Fruit fly (Drosophila melanogaster) whole organism, adult: Measurements from ENCODE around the gene Tektin-A.

ENCODE experiments used
- CG11617 ChIP-seq: fragments of 200-800 bp; sonication (Bioruptor generic); optimal IDR thresholded peaks from 2 replicates; lab custom pipeline; 2017; ENCODE audit warnings: mild to moderate bottlenecking, missing biosample characterization, missing genetic modification reagents, missing genetic modification characterization
- CG12768 ChIP-seq: fragments of 200-800 bp; sonication (Bioruptor generic); optimal IDR thresholded peaks from 2 replicates; lab custom pipeline; 2017; ENCODE audit warnings: missing biosample characterization, missing genetic modification characterization, mild to moderate bottlenecking, moderate library complexity, missing genetic modification reagents
- CG14711 ChIP-seq: fragments of 200-800 bp; sonication (Bioruptor generic); optimal IDR thresholded peaks from 2 replicates; lab custom pipeline; 2018; ENCODE audit warnings: missing biosample characterization, mild to moderate bottlenecking, missing genetic modification characterization, moderate library complexity
- CG1620 ChIP-seq: fragments of 200-800 bp; sonication (Bioruptor generic); optimal IDR thresholded peaks from 2 replicates; lab custom pipeline; 2016; ENCODE audit warnings: missing biosample characterization, missing genetic modification characterization
- CG33017 ChIP-seq: fragments of 200-800 bp; sonication (Bioruptor generic); optimal IDR thresholded peaks from 2 replicates; lab custom pipeline; 2018; ENCODE audit warnings: missing biosample characterization, mild to moderate bottlenecking, missing genetic modification characterization, moderate library complexity
- CG5204 ChIP-seq: fragments of 200-800 bp; sonication (Bioruptor generic); optimal IDR thresholded peaks from 2 replicates; lab custom pipeline; 2016; ENCODE audit warnings: missing biosample characterization, missing genetic modification characterization
- CG7045 ChIP-seq: fragments of 200-800 bp; sonication (Bioruptor generic); optimal IDR thresholded peaks from 2 replicates; lab custom pipeline; 2017; ENCODE audit warnings: missing biosample characterization, mild to moderate bottlenecking, missing genetic modification characterization
- CG7101 ChIP-seq: fragments of 200-800 bp; sonication (Bioruptor generic); optimal IDR thresholded peaks from 2 replicates; lab custom pipeline; 2018; ENCODE audit warnings: missing biosample characterization, mild to moderate bottlenecking, missing genetic modification characterization, moderate library complexity
- Clk ChIP-seq: fragments of 200-800 bp; sonication (Bioruptor generic); optimal IDR thresholded peaks from 2 replicates; lab custom pipeline; 2017; ENCODE audit warnings: missing biosample characterization, missing genetic modification characterization
- Crg-1 ChIP-seq: fragments of 200-800 bp; sonication (Bioruptor generic); optimal IDR thresholded peaks from 2 replicates; lab custom pipeline; 2016; ENCODE audit warnings: missing biosample characterization, missing genetic modification characterization
- Hr96 ChIP-seq: fragments of 200-800 bp; sonication (Bioruptor generic); optimal IDR thresholded peaks from 2 replicates; lab custom pipeline; 2016; ENCODE audit warnings: missing biosample characterization, missing genetic modification characterization
- Mnt ChIP-seq: fragments of 200-800 bp; sonication (Bioruptor generic); optimal IDR thresholded peaks from 2 replicates; lab custom pipeline; 2016; ENCODE audit warnings: missing biosample characterization, mild to moderate bottlenecking, missing genetic modification characterization
- bab1 ChIP-seq: fragments of 200-800 bp; sonication (Bioruptor generic); optimal IDR thresholded peaks from 3 replicates; lab custom pipeline; 2019; ENCODE audit warnings: missing biosample characterization, mild to moderate bottlenecking, missing genetic modification characterization, moderate library complexity
- cic ChIP-seq: fragments of 200-800 bp; sonication (Bioruptor generic); optimal IDR thresholded peaks from 2 replicates; lab custom pipeline; 2017; ENCODE audit warnings: missing biosample characterization, mild to moderate bottlenecking, missing genetic modification characterization, moderate library complexity
- cnc ChIP-seq, 2 experiments: fragments of >200 bp; optimal IDR thresholded peaks; 2 replicates each; lab custom pipeline; 2017
- kay ChIP-seq: fragments of 200-800 bp; sonication (Bioruptor generic); peaks from one replicate; lab custom pipeline; 2016; ENCODE audit warnings: missing biosample characterization, missing genetic modification characterization, borderline replicate concordance
- ovo ChIP-seq: fragments of 200-800 bp; sonication (Bioruptor generic); optimal IDR thresholded peaks from 2 replicates; lab custom pipeline; 2016; ENCODE audit warnings: missing biosample characterization, missing genetic modification characterization
- pad ChIP-seq: fragments of 200-800 bp; sonication (Bioruptor generic); optimal IDR thresholded peaks from 3 replicates; lab custom pipeline; 2017; ENCODE audit warnings: missing biosample characterization, missing genetic modification characterization, mild to moderate bottlenecking, moderate library complexity, missing genetic modification reagents
- tj ChIP-seq: fragments of 200-800 bp; sonication (Bioruptor generic); optimal IDR thresholded peaks from 3 replicates; lab custom pipeline; 2017; ENCODE audit warnings: missing biosample characterization, mild to moderate bottlenecking, missing genetic modification characterization, moderate library complexity
- toe ChIP-seq: fragments of 200-800 bp; sonication (Bioruptor generic); optimal IDR thresholded peaks from 2 replicates; lab custom pipeline; 2016; ENCODE audit warnings: missing biosample characterization, missing genetic modification characterization

Gene Tektin-A

DNA sequence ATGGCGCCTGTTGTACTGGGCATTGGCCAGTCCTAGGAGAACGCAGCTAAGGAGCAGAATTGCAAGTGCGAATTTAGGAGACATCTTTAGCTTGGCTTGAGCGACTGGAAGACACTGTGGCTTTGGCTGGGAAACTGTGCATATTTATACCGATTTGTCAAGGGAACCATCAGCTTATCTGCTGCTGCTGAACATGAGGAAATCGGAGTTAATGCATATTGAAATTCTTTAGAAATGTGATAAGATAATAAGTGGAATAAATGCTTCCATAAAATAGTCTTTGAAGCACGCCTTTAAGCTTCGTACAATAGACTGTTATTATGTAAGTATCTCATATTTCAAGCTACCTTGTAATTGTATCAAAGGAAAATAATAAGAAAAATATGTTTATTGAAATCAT is 29.2 kb downstream of the Tektin-A start, which contains the start of gene CG44475:
Gene CG44475, minus strand, starts transcription at position 101 of the 400 bp plus-strand sequence.
- TF ChIP-seq kay (GFP tag; lab: Kevin White, UChicago) (no peak), ovo (no peak), pad (GFP tag; lab: Kevin White, UChicago) (no peak)

DNA sequence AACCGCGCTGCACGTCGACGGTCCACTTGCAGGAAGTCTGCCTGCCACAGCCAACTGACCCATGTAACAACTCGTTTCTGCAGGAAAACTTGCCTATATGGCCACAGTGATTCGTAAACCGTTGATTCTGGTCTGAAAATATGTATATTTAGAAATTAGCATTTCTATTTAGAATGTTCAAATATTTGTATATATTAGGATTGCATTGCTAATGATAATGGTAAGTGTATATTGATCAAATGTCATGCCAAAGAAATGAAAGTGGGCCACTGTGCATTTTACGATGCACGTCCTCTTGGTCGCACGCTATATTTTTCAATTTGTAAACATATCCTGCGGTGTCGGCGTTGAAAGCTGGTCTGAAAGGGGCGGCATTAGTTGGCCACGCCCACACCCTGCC is 32.3 kb downstream of the Tektin-A start:
- TF ChIP-seq CG7101 (tag; lab: Kevin White, UChicago) (no peak), CG7045 (GFP tag; lab: Kevin White, UChicago) (no peak), Hr96 (GFP tag; lab: Kevin White, UChicago) (no peak), pad (GFP tag; lab: Kevin White, UChicago) (no peak), cic (GFP tag; lab: Kevin White, UChicago) (no peak), CG1620 (no peak), Mnt (GFP tag; lab: Kevin White, UChicago) (no peak), Crg-1 (GFP tag; lab: Kevin White, UChicago) (no peak), cnc (optimal IDR thresholded peaks at IDR 0.05; lab: Kevin White, UChicago) (no peak), ovo (no peak), CG12768 (GFP tag; lab: Kevin White, UChicago) (no peak), Clk (no peak), CG33017 (no peak), toe (GFP tag; lab: Kevin White, UChicago) (no peak), kay (GFP tag; lab: Kevin White, UChicago) (no peak), CG11617 (GFP tag; lab: Kevin White, UChicago) (no peak), tj (no peak), CG5204 (GFP tag; lab: Kevin White, UChicago) (no peak)

- no peak for TF ChIP-seq Crg-1 (GFP tag; lab: Kevin White, UChicago)
- no peak for TF ChIP-seq CG14711
- TF ChIP-seq kay (GFP tag; lab: Kevin White, UChicago): peak; percentile 33
Measured at dm6 chr2L:15893711-15894110, 39.8 kb downstream of the Tektin-A start, which contains the start of gene Tep1. Gene Tep1, minus strand, starts transcription at chr2L:15893811.

- TF ChIP-seq Mnt (GFP tag; lab: Kevin White, UChicago): no peak
- TF ChIP-seq CG1620: no peak
- no peak for TF ChIP-seq CG7045 (GFP tag; lab: Kevin White, UChicago)
- no peak for TF ChIP-seq CG33017
- TF ChIP-seq toe (GFP tag; lab: Kevin White, UChicago): no peak
- no peak for TF ChIP-seq Hr96 (GFP tag; lab: Kevin White, UChicago)
- no peak for TF ChIP-seq CG11617 (GFP tag; lab: Kevin White, UChicago)
- no peak for TF ChIP-seq CG12768 (GFP tag; lab: Kevin White, UChicago)
- no peak for TF ChIP-seq ovo
- TF ChIP-seq tj: no peak
- TF ChIP-seq Crg-1 (GFP tag; lab: Kevin White, UChicago): no peak
- no peak for TF ChIP-seq pad (GFP tag; lab: Kevin White, UChicago)
- no peak for TF ChIP-seq CG5204 (GFP tag; lab: Kevin White, UChicago)
- no peak for TF ChIP-seq kay (GFP tag; lab: Kevin White, UChicago)
- no peak for TF ChIP-seq cnc (optimal IDR thresholded peaks at IDR 0.05; lab: Kevin White, UChicago)
- TF ChIP-seq cic (GFP tag; lab: Kevin White, UChicago): no peak
- TF ChIP-seq Clk: no peak
- no peak for TF ChIP-seq CG7101 (tag; lab: Kevin White, UChicago)
Measured at dm6 chr2L:15895154-15895553, 41.2 kb downstream of the Tektin-A start, which contains the start of gene CG31735. Gene CG31735, plus strand, starts transcription at chr2L:15895454.

DNA sequence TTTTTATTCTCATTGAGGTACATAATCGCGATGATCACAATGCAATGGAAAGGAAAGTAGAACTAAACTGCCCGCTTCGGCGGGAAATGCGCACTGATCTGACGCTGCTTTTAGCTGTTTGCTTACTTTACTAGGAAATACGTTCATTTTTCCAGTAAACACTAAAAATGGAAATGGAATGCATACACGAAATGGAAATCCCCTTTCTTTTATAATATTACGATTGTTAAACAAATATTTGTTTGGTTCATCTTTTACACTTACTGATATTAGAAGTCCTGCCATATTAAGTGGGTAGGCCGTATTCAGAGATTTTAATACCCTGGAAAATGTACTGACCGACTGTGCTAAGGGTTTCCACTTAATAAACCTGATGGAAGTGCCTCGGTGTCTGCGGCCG is 46.5 kb downstream of the Tektin-A start, which contains the start of gene CG31823:
Gene CG31823, minus strand, starts transcription at position 101 of the 400 bp plus-strand sequence.
- TF ChIP-seq kay (GFP tag; lab: Kevin White, UChicago): no peak
- TF ChIP-seq CG11617 (GFP tag; lab: Kevin White, UChicago): no peak
- no peak for TF ChIP-seq pad (GFP tag; lab: Kevin White, UChicago)
- no peak for TF ChIP-seq Hr96 (GFP tag; lab: Kevin White, UChicago)
- TF ChIP-seq CG7101 (tag; lab: Kevin White, UChicago): no peak
- no peak for TF ChIP-seq toe (GFP tag; lab: Kevin White, UChicago)
- no peak for TF ChIP-seq tj
- no peak for TF ChIP-seq CG12768 (GFP tag; lab: Kevin White, UChicago)
- TF ChIP-seq cnc (optimal IDR thresholded peaks at IDR 0.05; lab: Kevin White, UChicago): no peak
- TF ChIP-seq bab1 (GFP tag; lab: Kevin White, UChicago): no peak
- no peak for TF ChIP-seq cic (GFP tag; lab: Kevin White, UChicago)
- TF ChIP-seq CG7045 (GFP tag; lab: Kevin White, UChicago): no peak
- no peak for TF ChIP-seq CG33017
- no peak for TF ChIP-seq ovo
- TF ChIP-seq CG14711: no peak
- no peak for TF ChIP-seq Clk
- no peak for TF ChIP-seq CG5204 (GFP tag; lab: Kevin White, UChicago)

dm6 chr2L:15902310-15902709 is 48.4 kb downstream of the Tektin-A start, which contains the start of gene CG31821:
Gene CG31821, minus strand, starts transcription at chr2L:15902410.
- TF ChIP-seq ovo (no peak), CG14711 (no peak), CG33017 (no peak), CG12768 (GFP tag; lab: Kevin White, UChicago) (no peak), kay (GFP tag; lab: Kevin White, UChicago) (no peak), Hr96 (GFP tag; lab: Kevin White, UChicago) (no peak), bab1 (GFP tag; lab: Kevin White, UChicago) (no peak), CG1620 (no peak), CG7045 (GFP tag; lab: Kevin White, UChicago) (no peak), tj (no peak), Clk (no peak), CG11617 (GFP tag; lab: Kevin White, UChicago) (no peak), pad (GFP tag; lab: Kevin White, UChicago) (no peak), toe (GFP tag; lab: Kevin White, UChicago) (no peak), Crg-1 (GFP tag; lab: Kevin White, UChicago) (no peak), CG7101 (tag; lab: Kevin White, UChicago) (no peak), Mnt (GFP tag; lab: Kevin White, UChicago) (no peak)
